Worm (Caenorhabditis elegans) whole organism, young adult: ENCODE data around the gene mtm-5.

Experiments
- F49E8.2 ChIP-seq: sonication (generic microtip); optimal IDR thresholded peaks from 3 replicates; lab custom pipeline; 2017; ENCODE audit warnings: missing genetic modification characterization, mild to moderate bottlenecking, missing compliant biosample characterization, antibody characterized with exemption, moderate library complexity; ENCODE audit not compliant: insufficient read depth
- Y56A3A.18 ChIP-seq: fragments of 200-800 bp; sonication (Bioruptor generic); IDR thresholded peaks from 2 replicates; pipeline ENCODE4 v1.3.6; 2022; ENCODE audit warnings: missing genetic modification reagents, missing genetic modification characterization, missing compliant biosample characterization
- akir-1 ChIP-seq: fragments of 200-800 bp; sonication (Bioruptor generic); optimal IDR thresholded peaks from 2 replicates; lab custom pipeline; 2018; ENCODE audit warnings: mild to moderate bottlenecking, missing genetic modification characterization, moderate library complexity, missing compliant biosample characterization
- ama-1 ChIP-seq, 3 experiments: fragments of 150-350 bp in 1 of 3; sonication (generic microtip) in 2 of 3; optimal IDR thresholded peaks; 2 replicates each; lab custom pipeline; 2014 to 2018; ENCODE audit warnings: missing biosample characterization in 2 of 3, missing genetic modification characterization in 2 of 3, missing genetic modification reagents in 2 of 3
- ccch-3 ChIP-seq: fragments of 200-800 bp; sonication (Bioruptor generic); optimal IDR thresholded peaks from 2 replicates; lab custom pipeline; 2018; ENCODE audit warnings: mild to moderate bottlenecking, missing genetic modification characterization, missing compliant biosample characterization
- nfyb-1 ChIP-seq: fragments of 200-800 bp; sonication (Bioruptor generic); IDR thresholded peaks from 2 replicates; pipeline ENCODE4 v1.3.6; 2022; ENCODE audit warnings: missing genetic modification reagents, missing genetic modification characterization, missing compliant biosample characterization
- pha-4 ChIP-seq: fragments of 150-350 bp; sonication (generic microtip); optimal IDR thresholded peaks from 2 replicates; lab custom pipeline; 2014; ENCODE audit warnings: missing biosample characterization, missing genetic modification reagents, missing genetic modification characterization
- snpc-4 ChIP-seq, 5 experiments: fragments of 150-350 bp in 1 of 5; sonication (generic microtip) in 4 of 5; optimal IDR thresholded peaks; 2 replicates each; lab custom pipeline; 2014 to 2018; ENCODE audit warnings: missing genetic modification characterization in 5 of 5, missing biosample characterization in 3 of 5, antibody characterized with exemption in 2 of 5, mild to moderate bottlenecking in 2 of 5, missing compliant biosample characterization in 2 of 5, missing genotype in 2 of 5, moderate library complexity in 2 of 5, missing genetic modification reagents in 1 of 5
- unc-130 ChIP-seq: sonication (generic microtip); optimal IDR thresholded peaks from 2 replicates; lab custom pipeline; 2016; ENCODE audit warnings: missing genetic modification reagents, missing genetic modification characterization, missing compliant biosample characterization
- unc-62 ChIP-seq: fragments of 150-350 bp; optimal IDR thresholded peaks from 2 replicates; lab custom pipeline; 2014; ENCODE audit warnings: missing biosample characterization, missing genetic modification reagents, missing genetic modification characterization
- ztf-25 ChIP-seq: fragments of 200-800 bp; sonication (Bioruptor generic); IDR thresholded peaks from 2 replicates; pipeline ENCODE4 v1.3.6; 2022; ENCODE audit warnings: missing genetic modification reagents, missing genetic modification characterization, missing compliant biosample characterization

DNA sequence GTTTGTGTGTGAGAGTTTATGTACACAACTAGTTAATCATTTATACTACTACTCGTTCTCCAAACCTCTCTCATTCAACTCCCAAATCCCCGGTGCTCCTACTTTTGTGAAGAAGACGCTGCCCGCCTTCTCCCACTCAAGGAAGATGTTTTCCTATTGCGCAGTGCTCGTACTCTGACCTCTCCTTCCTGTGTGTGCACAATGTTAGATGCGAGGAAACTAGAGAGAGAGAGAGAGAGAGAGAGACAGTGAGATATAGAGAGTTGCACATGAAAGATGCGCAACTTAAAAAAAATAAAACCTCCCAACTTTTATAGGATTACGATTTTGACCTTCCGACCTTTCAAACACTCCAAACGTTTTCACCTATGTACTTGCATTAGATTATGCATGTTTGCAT, 32.7 kb downstream of the mtm-5 start:
- no peak for TF ChIP-seq nfyb-1 (GFP tag; lab: Robert Waterston, UW)
- TF ChIP-seq pha-4 (tag; lab: Kevin White, UChicago) = no peak
- no peak for TF ChIP-seq ama-1 (optimal IDR thresholded peaks at IDR 0.05; lab: Kevin White, UChicago)
- no peak for TF ChIP-seq ama-1 (GFP tag; optimal IDR thresholded peaks at IDR 0.05; lab: Kevin White, UChicago)
- TF ChIP-seq ccch-3 (GFP tag; lab: Kevin White, UChicago) = no peak
- no peak for TF ChIP-seq ztf-25 (GFP tag; lab: Robert Waterston, UW)
- TF ChIP-seq unc-130 (GFP tag; lab: Kevin White, UChicago) = no peak
- TF ChIP-seq akir-1 (GFP tag; lab: Kevin White, UChicago) = no peak
- TF ChIP-seq snpc-4 (GFP tag; optimal IDR thresholded peaks at IDR 0.05; lab: Kevin White, UChicago) = no peak
- TF ChIP-seq snpc-4 (tag; optimal IDR thresholded peaks at IDR 0.05; lab: Kevin White, UChicago) = no peak
- no peak for TF ChIP-seq F49E8.2 (tag; lab: Kevin White, UChicago)
- TF ChIP-seq unc-62 (GFP tag; lab: Kevin White, UChicago) = no peak
- TF ChIP-seq Y56A3A.18 (GFP tag; lab: Robert Waterston, UW) = no peak
